Worm (Caenorhabditis elegans): ENCODE results near the gene R07B7.6.
A peak's percentile ranks its signal among the peaks of the same experiment; 100 is the strongest.

R07B7.6 gene

ce11 chrV:12032060-12032459 lies 42.7 kb downstream of the R07B7.6 start, which contains the start of gene pkc-1:
Gene pkc-1 (minus strand): TSS chrV:12032160.
- TF ChIP-seq lsy-2 (tag; optimal IDR thresholded peaks at IDR 0.05): no peak
- TF ChIP-seq efl-1 (optimal IDR thresholded peaks at IDR 0.05): no peak
- TF ChIP-seq efl-1 (GFP tag; optimal IDR thresholded peaks at IDR 0.05 in 1 of 2): no peak
- no peak for TF ChIP-seq irx-1 (tag; optimal IDR thresholded peaks at IDR 0.05)
- no peak for TF ChIP-seq nhr-237 (tag; optimal IDR thresholded peaks at IDR 0.05)

ce11 chrV:12028151-12028550 lies 46.6 kb downstream of the R07B7.6 start:
- TF ChIP-seq fos-1 (tag; optimal IDR thresholded peaks at IDR 0.05): no peak
- peak; percentile 16 for TF ChIP-seq lin-14 (GFP tag; optimal IDR thresholded peaks at IDR 0.05)
- TF ChIP-seq nhr-20 (tag; optimal IDR thresholded peaks at IDR 0.05): no peak
- no peak for TF ChIP-seq zip-4 (GFP tag; optimal IDR thresholded peaks at IDR 0.05)
- TF ChIP-seq nhr-76 (tag; optimal IDR thresholded peaks at IDR 0.05): no peak
- no peak for TF ChIP-seq ceh-88 (GFP tag; IDR thresholded peaks at IDR 0.05)
- TF ChIP-seq snpc-4 (tag; optimal IDR thresholded peaks at IDR 0.05): no peak
- no peak for TF ChIP-seq grh-1 (GFP tag; IDR thresholded peaks at IDR 0.05)
- no peak for TF ChIP-seq unc-30 (tag; optimal IDR thresholded peaks at IDR 0.05)
- no peak for TF ChIP-seq ztf-4 (tag; optimal IDR thresholded peaks at IDR 0.05)
- TF ChIP-seq hlh-4 (tag; optimal IDR thresholded peaks at IDR 0.05): no peak
- TF ChIP-seq nhr-47 (tag; optimal IDR thresholded peaks at IDR 0.05): no peak
- TF ChIP-seq C04F5.9 (tag; optimal IDR thresholded peaks at IDR 0.05): no peak
- no peak for TF ChIP-seq ceh-8 (GFP tag; optimal IDR thresholded peaks at IDR 0.05)
- TF ChIP-seq egl-27 (tag; optimal IDR thresholded peaks at IDR 0.05): no peak
- TF ChIP-seq dsc-1 (tag; optimal IDR thresholded peaks at IDR 0.05): peak; percentile 73
- TF ChIP-seq nhr-77 (tag; optimal IDR thresholded peaks at IDR 0.05): no peak
- TF ChIP-seq egl-13 (tag; optimal IDR thresholded peaks at IDR 0.05): no peak
- no peak for TF ChIP-seq F16B12.6 (tag; optimal IDR thresholded peaks at IDR 0.05)
- TF ChIP-seq efl-1 (optimal IDR thresholded peaks at IDR 0.05): no peak
- TF ChIP-seq efl-1 (GFP tag; optimal IDR thresholded peaks at IDR 0.05 in 1 of 2): peak in 1 of 2 experiments; percentile 16
- no peak for TF ChIP-seq nhr-19 (GFP tag; conservative IDR thresholded peaks at IDR 0.05)
- no peak for TF ChIP-seq mep-1 (tag; optimal IDR thresholded peaks at IDR 0.05)
- no peak for TF ChIP-seq elt-2 (tag; optimal IDR thresholded peaks at IDR 0.05)
- TF ChIP-seq ceh-90 (tag; optimal IDR thresholded peaks at IDR 0.05): no peak
- no peak for TF ChIP-seq pqm-1 (tag; optimal IDR thresholded peaks at IDR 0.05)
- TF ChIP-seq Y116A8C.19 (tag; optimal IDR thresholded peaks at IDR 0.05; ENCODE audit: borderline replicate concordance): no peak
- peak; percentile 61 for TF ChIP-seq fkh-8 (tag; optimal IDR thresholded peaks at IDR 0.05)

- no peak for TF ChIP-seq grh-1 (GFP tag; IDR thresholded peaks at IDR 0.05)
- no peak for TF ChIP-seq sox-4 (tag; optimal IDR thresholded peaks at IDR 0.05)
- TF ChIP-seq egl-13 (tag; optimal IDR thresholded peaks at IDR 0.05): peak; percentile 50
- TF ChIP-seq tlp-1 (tag; optimal IDR thresholded peaks at IDR 0.05): no peak
- TF ChIP-seq nhr-84 (tag; optimal IDR thresholded peaks at IDR 0.05): no peak
- TF ChIP-seq fkh-8 (tag; optimal IDR thresholded peaks at IDR 0.05): peak; percentile 87
- no peak for TF ChIP-seq nhr-85 (tag)
- no peak for TF ChIP-seq fkh-4 (tag; optimal IDR thresholded peaks at IDR 0.05; ENCODE audit: borderline replicate concordance)
- TF ChIP-seq mep-1 (tag; optimal IDR thresholded peaks at IDR 0.05): peak; percentile 71
- TF ChIP-seq ceh-63 (GFP tag; optimal IDR thresholded peaks at IDR 0.05): no peak
- TF ChIP-seq ama-1 (optimal IDR thresholded peaks at IDR 0.05): no peak
- TF ChIP-seq fos-1 (tag; optimal IDR thresholded peaks at IDR 0.05): no peak
- TF ChIP-seq ceh-8 (GFP tag; optimal IDR thresholded peaks at IDR 0.05): no peak
- TF ChIP-seq unc-62 (GFP tag; optimal IDR thresholded peaks at IDR 0.05): no peak
- no peak for TF ChIP-seq ceh-90 (tag; optimal IDR thresholded peaks at IDR 0.05)
- TF ChIP-seq unc-86 (tag; optimal IDR thresholded peaks at IDR 0.05): peak; percentile 38
- TF ChIP-seq snpc-4 (tag; optimal IDR thresholded peaks at IDR 0.05): peak; percentile 17
- TF ChIP-seq nhr-237 (tag; optimal IDR thresholded peaks at IDR 0.05): no peak
- TF ChIP-seq lin-35 (GFP tag; optimal IDR thresholded peaks at IDR 0.05): peak in 1 of 2 experiments; percentile 40
- TF ChIP-seq ceh-82 (tag; optimal IDR thresholded peaks at IDR 0.05): peak; percentile 5 to 67 (median 25)
- TF ChIP-seq nhr-11 (tag; optimal IDR thresholded peaks at IDR 0.05): no peak
- TF ChIP-seq unc-130 (tag; optimal IDR thresholded peaks at IDR 0.05): no peak
- TF ChIP-seq Y116A8C.19 (tag; optimal IDR thresholded peaks at IDR 0.05; ENCODE audit: borderline replicate concordance): no peak
- no peak for TF ChIP-seq lir-3 (tag; optimal IDR thresholded peaks at IDR 0.05; ENCODE audit: poor library complexity)
- TF ChIP-seq nhr-71 (tag; optimal IDR thresholded peaks at IDR 0.05): peak; percentile 70
- TF ChIP-seq zip-4 (GFP tag; optimal IDR thresholded peaks at IDR 0.05): no peak
- no peak for TF ChIP-seq unc-30 (tag; optimal IDR thresholded peaks at IDR 0.05)
- TF ChIP-seq lin-13 (GFP tag; optimal IDR thresholded peaks at IDR 0.05): no peak
- TF ChIP-seq tbx-2 (tag; optimal IDR thresholded peaks at IDR 0.05): peak; percentile 52
- no peak for TF ChIP-seq F16B12.6 (tag; optimal IDR thresholded peaks at IDR 0.05)
- no peak for TF ChIP-seq blmp-1 (tag; optimal IDR thresholded peaks at IDR 0.05)
Observed at ce11 chrV:12026878-12027477, 47.8 kb downstream of the R07B7.6 start.
